Worm (Caenorhabditis elegans) whole organism, mixed stage, embryonic: Measurements from ENCODE around the gene inx-6.

ENCODE experiments used
- M03D4.4 ChIP-seq: sonication (generic microtip); optimal IDR thresholded peaks from 2 replicates; lab custom pipeline; 2017; ENCODE audit warnings: mild to moderate bottlenecking, missing genetic modification characterization, missing compliant biosample characterization
- blmp-1 ChIP-seq: fragments of 150-350 bp; optimal IDR thresholded peaks from 2 replicates; lab custom pipeline; 2014; ENCODE audit warnings: missing biosample characterization, missing genetic modification characterization
- mep-1 ChIP-seq: fragments of 150-350 bp; optimal IDR thresholded peaks from 2 replicates; lab custom pipeline; 2017; ENCODE audit warnings: missing biosample characterization, missing genetic modification reagents, missing genetic modification characterization, inconsistent platforms
- tbx-8 ChIP-seq: fragments of 200-800 bp; sonication (Bioruptor generic); optimal IDR thresholded peaks from 2 replicates; lab custom pipeline; 2018; ENCODE audit warnings: mild to moderate bottlenecking, missing genetic modification characterization, moderate library complexity, missing compliant biosample characterization
- unc-62 ChIP-seq: fragments of 150-350 bp; optimal IDR thresholded peaks from 2 replicates; lab custom pipeline; 2014; ENCODE audit warnings: missing biosample characterization, missing genetic modification reagents, missing genetic modification characterization

DNA sequence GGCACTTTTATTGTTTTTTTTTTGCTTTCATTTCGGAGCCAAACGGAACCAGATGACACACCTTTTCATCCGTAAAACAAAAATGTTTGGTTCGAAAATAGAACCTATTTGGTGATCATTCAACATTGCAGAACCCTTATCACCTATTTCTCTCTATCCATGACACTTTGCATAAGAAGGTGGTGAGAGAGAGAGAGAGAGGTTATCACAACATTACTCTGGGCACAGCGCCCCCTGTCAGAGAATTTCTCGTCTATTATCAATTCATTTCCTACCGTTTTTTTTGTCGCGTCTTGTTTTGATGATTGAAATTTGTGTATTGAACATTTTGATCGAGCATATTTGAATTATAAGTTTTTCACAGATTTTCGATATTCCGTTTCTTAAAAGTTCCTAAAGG, 46.2 kb upstream of the inx-6 start:
- TF ChIP-seq unc-62 (GFP tag; lab: Kevin White, UChicago): no peak
- TF ChIP-seq blmp-1: no peak
- TF ChIP-seq tbx-8 (GFP tag; lab: Kevin White, UChicago): no peak
- TF ChIP-seq M03D4.4 (tag; lab: Kevin White, UChicago): no peak
- TF ChIP-seq mep-1 (tag; lab: Kevin White, UChicago): no peak
